Fruit fly (Drosophila melanogaster): ENCODE data around the gene Lsp1beta.

Lsp1beta gene

dm6 chr2L:852647-853111 is 45.6 kb upstream of the Lsp1beta start, which contains the start of the genes CG4291 and kraken:
TSS of gene CG4291 (minus strand) at chr2L:852730.
TSS of gene kraken (plus strand) at chr2L:852768.
- TF ChIP-seq CG2889 (GFP tag; IDR thresholded peaks at IDR 0.05) (no peak), cad (GFP tag; optimal IDR thresholded peaks at IDR 0.05) (no peak), hbn (GFP tag; IDR thresholded peaks at IDR 0.05; ENCODE audit: partially characterized antibody) (peak; percentile 12; the same call in 1 of the 2 replicates), E2f1 (GFP tag; IDR thresholded peaks at IDR 0.05) (peak; percentile 18; the same call in 1 of the 2 replicates), HLH3B (GFP tag; IDR thresholded peaks at IDR 0.05) (peak; percentile 22; the same call in 1 of the 2 replicates), ro (GFP tag; IDR thresholded peaks at IDR 0.05) (no peak), da (GFP tag; optimal IDR thresholded peaks at IDR 0.05) (no peak), CG1024 (GFP tag; IDR thresholded peaks at IDR 0.05) (0 out of 2 replicates have a peak, but pooled peaks have one; percentile 2), CG18476 (GFP tag; optimal IDR thresholded peaks at IDR 0.05) (no peak), jing (GFP tag; optimal IDR thresholded peaks at IDR 0.05) (no peak), CG8281 (tag; optimal IDR thresholded peaks at IDR 0.05) (peak; percentile 99), NfI (GFP tag; optimal IDR thresholded peaks at IDR 0.05) (peak; percentile 70), gsb (GFP tag; IDR thresholded peaks at IDR 0.05) (peak; percentile 38), Bteb2 (GFP tag; optimal IDR thresholded peaks at IDR 0.05) (peak; percentile 54), inv (GFP tag; IDR thresholded peaks at IDR 0.05; ENCODE audit: partially characterized antibody) (no peak), CG11093 (GFP tag; IDR thresholded peaks at IDR 0.05) (0 out of 3 replicates have a peak, but pooled peaks have one; percentile 19), yki (optimal IDR thresholded peaks at IDR 0.05) (no peak), sc (optimal IDR thresholded peaks at IDR 0.05) (no peak), sc (GFP tag; optimal IDR thresholded peaks at IDR 0.05) (no peak), cg (GFP tag; optimal IDR thresholded peaks at IDR 0.05) (no peak), Sry-β (GFP tag; optimal IDR thresholded peaks at IDR 0.05) (peak; percentile 99), ato (GFP tag; IDR thresholded peaks at IDR 0.05; ENCODE audit: partially characterized antibody) (no peak), sisA (GFP tag; IDR thresholded peaks at IDR 0.05) (no peak), CG13287 (GFP tag; IDR thresholded peaks at IDR 0.05; ENCODE audit: partially characterized antibody) (peak; percentile 64), CG11723 (GFP tag; optimal IDR thresholded peaks at IDR 0.05) (peak; percentile 30), Dp (GFP tag; optimal IDR thresholded peaks at IDR 0.05) (peak; percentile 33), Bdp1 (GFP tag; optimal IDR thresholded peaks at IDR 0.05) (peak; percentile 11), CG7839 (tag; optimal IDR thresholded peaks at IDR 0.05) (peak; percentile 40), CG4404 (GFP tag; IDR thresholded peaks at IDR 0.05) (peak; percentile 14; the same call in 1 of the 2 replicates), CG2712 (tag; optimal IDR thresholded peaks at IDR 0.05) (peak; percentile 43), sna (GFP tag; IDR thresholded peaks at IDR 0.05; ENCODE audit: partially characterized antibody) (peak; percentile 67), CG12219 (GFP tag; optimal IDR thresholded peaks at IDR 0.05) (no peak), Fer3 (tag; optimal IDR thresholded peaks at IDR 0.05) (peak; percentile 43), gt (GFP tag; IDR thresholded peaks at IDR 0.05) (no peak), CG32772 (GFP tag; IDR thresholded peaks at IDR 0.05) (0 out of 2 replicates have a peak, but pooled peaks have one; percentile 30), CG10565 (GFP tag; optimal IDR thresholded peaks at IDR 0.05) (no peak), CG31224 (GFP tag; IDR thresholded peaks at IDR 0.05) (peak; percentile 40), Dfd (GFP tag; optimal IDR thresholded peaks at IDR 0.05) (no peak), Hr78 (GFP tag; optimal IDR thresholded peaks at IDR 0.05) (peak in 1 of 2 experiments; percentile 84), Blimp-1 (GFP tag; optimal IDR thresholded peaks at IDR 0.05) (peak; percentile 33), CG18764 (GFP tag; optimal IDR thresholded peaks at IDR 0.05) (no peak), CG1233 (GFP tag; optimal IDR thresholded peaks at IDR 0.05) (peak; percentile 2), CG33557 (GFP tag; optimal IDR thresholded peaks at IDR 0.05) (peak; percentile 13), schlank (tag; optimal IDR thresholded peaks at IDR 0.05) (peak; percentile 26), vnd (GFP tag; IDR thresholded peaks at IDR 0.05; ENCODE audit: partially characterized antibody) (no peak), CoRest (tag; optimal IDR thresholded peaks at IDR 0.05) (peak; percentile 23), CG15011 (GFP tag; optimal IDR thresholded peaks at IDR 0.05) (no peak), bowl (GFP tag; IDR thresholded peaks at IDR 0.05) (no peak), CG6683 (GFP tag; optimal IDR thresholded peaks at IDR 0.05) (no peak), kni (GFP tag; optimal IDR thresholded peaks at IDR 0.05) (no peak)

Data from whole organism, embryonic.